Fruit fly (Drosophila melanogaster) whole organism, prepupa: ENCODE results near the gene Nrg.

ENCODE experiments used
- CG10631 ChIP-seq: fragments of 200-800 bp; sonication (Bioruptor generic); optimal IDR thresholded peaks from 2 replicates; lab custom pipeline; 2016; ENCODE audit warnings: missing biosample characterization, missing genetic modification characterization
- CG11762 ChIP-seq: fragments of 200-800 bp; sonication (Bioruptor generic); optimal IDR thresholded peaks from 3 replicates; lab custom pipeline; 2016; ENCODE audit warnings: missing biosample characterization, missing genetic modification characterization; ENCODE audit not compliant: insufficient read depth
- CG11902 ChIP-seq: fragments of 200-800 bp; sonication (Bioruptor generic); optimal IDR thresholded peaks from 3 replicates; lab custom pipeline; 2016; ENCODE audit warnings: missing biosample characterization, missing genetic modification characterization
- CG1621 ChIP-seq: fragments of 200-800 bp; sonication (Bioruptor generic); optimal IDR thresholded peaks from 3 replicates; lab custom pipeline; 2018; ENCODE audit warnings: missing biosample characterization, mild to moderate bottlenecking, missing genetic modification characterization
- CG16779 ChIP-seq: fragments of 200-800 bp; sonication (Bioruptor generic); optimal IDR thresholded peaks from 3 replicates; lab custom pipeline; 2017; ENCODE audit warnings: missing biosample characterization, mild to moderate bottlenecking, missing genetic modification characterization
- CG3032 ChIP-seq: fragments of 200-800 bp; optimal IDR thresholded peaks from 2 replicates; lab custom pipeline; 2019; ENCODE audit warnings: missing biosample characterization, mild to moderate bottlenecking, missing genetic modification characterization, moderate library complexity
- CG32006 ChIP-seq: fragments of 200-800 bp; sonication (Bioruptor generic); optimal IDR thresholded peaks from 3 replicates; lab custom pipeline; 2017; ENCODE audit warnings: missing biosample characterization, mild to moderate bottlenecking, missing genetic modification characterization
- CG34406 ChIP-seq: fragments of 200-800 bp; sonication (Bioruptor generic); optimal IDR thresholded peaks from 3 replicates; lab custom pipeline; 2016; ENCODE audit warnings: missing biosample characterization, missing genetic modification characterization
- CG3919 ChIP-seq: fragments of 200-800 bp; sonication (Bioruptor generic); optimal IDR thresholded peaks from 3 replicates; lab custom pipeline; 2016; ENCODE audit warnings: missing biosample characterization, missing genetic modification characterization
- CG6163 ChIP-seq: fragments of 200-800 bp; sonication (Bioruptor generic); IDR thresholded peaks from 3 replicates; pipeline ENCODE4 v1.3.6; 2022; ENCODE audit warnings: missing biosample characterization, missing genetic modification characterization
- CG6276 ChIP-seq: fragments of 200-800 bp; sonication (Bioruptor generic); optimal IDR thresholded peaks from 2 replicates; lab custom pipeline; 2017; ENCODE audit warnings: missing biosample characterization, mild to moderate bottlenecking, missing genetic modification characterization
- CG6792 ChIP-seq: fragments of 200-800 bp; sonication (Bioruptor generic); optimal IDR thresholded peaks from 3 replicates; lab custom pipeline; 2016; ENCODE audit warnings: missing biosample characterization, missing genetic modification characterization
- CG6808 ChIP-seq: fragments of 200-800 bp; sonication (Bioruptor generic); optimal IDR thresholded peaks from 3 replicates; lab custom pipeline; 2017; ENCODE audit warnings: missing biosample characterization, missing genetic modification characterization, mild to moderate bottlenecking, moderate library complexity, missing genetic modification reagents
- CG8119 ChIP-seq: fragments of 200-800 bp; sonication (Bioruptor generic); IDR thresholded peaks from 3 replicates; pipeline ENCODE4 v1.3.6; 2022; ENCODE audit warnings: missing biosample characterization, missing genetic modification characterization
- CG8319 ChIP-seq: fragments of 200-800 bp; sonication (Bioruptor generic); optimal IDR thresholded peaks from 3 replicates; lab custom pipeline; 2016; ENCODE audit warnings: missing biosample characterization, missing genetic modification characterization
- Eip75B ChIP-seq: fragments of 200-800 bp; sonication (Bioruptor generic); optimal IDR thresholded peaks from 3 replicates; lab custom pipeline; 2016; ENCODE audit warnings: missing biosample characterization, missing genetic modification characterization
- Eip78C ChIP-seq: fragments of 200-800 bp; sonication (Bioruptor generic); peaks from one replicate; lab custom pipeline; 2016; ENCODE audit warnings: missing biosample characterization, missing genetic modification characterization
- Ets21C ChIP-seq: fragments of 200-800 bp; sonication (Bioruptor generic); optimal IDR thresholded peaks from 3 replicates; lab custom pipeline; 2016; ENCODE audit warnings: missing biosample characterization, missing genetic modification characterization
- Gug ChIP-seq: fragments of 200-800 bp; sonication (Bioruptor generic); IDR thresholded peaks from 2 replicates; pipeline ENCODE4 v1.3.6; 2022; ENCODE audit warnings: missing biosample characterization, missing genetic modification characterization
- Hr38 ChIP-seq: sonication (Bioruptor generic); optimal IDR thresholded peaks from 2 replicates; lab custom pipeline; 2016; ENCODE audit warnings: missing biosample characterization, missing genetic modification characterization
- Lpt ChIP-seq: fragments of 200-800 bp; sonication (Bioruptor generic); optimal IDR thresholded peaks from 3 replicates; lab custom pipeline; 2016; ENCODE audit warnings: missing biosample characterization, missing genetic modification characterization
- Met ChIP-seq: fragments of 200-800 bp; sonication (Bioruptor generic); optimal IDR thresholded peaks from 3 replicates; lab custom pipeline; 2016; ENCODE audit warnings: missing biosample characterization, missing genetic modification characterization
- OdsH ChIP-seq: fragments of 200-800 bp; sonication (Bioruptor generic); optimal IDR thresholded peaks from 3 replicates; lab custom pipeline; 2016; ENCODE audit warnings: missing biosample characterization, missing genetic modification characterization
- Smox ChIP-seq: fragments of 200-800 bp; sonication (Bioruptor generic); optimal IDR thresholded peaks from 3 replicates; lab custom pipeline; 2016; ENCODE audit warnings: missing biosample characterization, missing genetic modification characterization
- Sox15 ChIP-seq: fragments of 200-800 bp; sonication (Bioruptor generic); optimal IDR thresholded peaks from 3 replicates; lab custom pipeline; 2016; ENCODE audit warnings: missing biosample characterization, missing genetic modification characterization
- acj6 ChIP-seq: fragments of 200-800 bp; sonication (Bioruptor generic); optimal IDR thresholded peaks from 3 replicates; lab custom pipeline; 2016; ENCODE audit warnings: missing biosample characterization, missing genetic modification characterization
- cyc ChIP-seq: fragments of 200-800 bp; sonication (Bioruptor generic); optimal IDR thresholded peaks from 3 replicates; lab custom pipeline; 2016; ENCODE audit warnings: missing biosample characterization, missing genetic modification characterization
- dac ChIP-seq: fragments of 200-800 bp; sonication (Bioruptor generic); optimal IDR thresholded peaks from 2 replicates; lab custom pipeline; 2017; ENCODE audit warnings: missing biosample characterization, mild to moderate bottlenecking, missing genetic modification characterization
- dsx ChIP-seq: fragments of 200-800 bp; optimal IDR thresholded peaks from 3 replicates; lab custom pipeline; 2019; ENCODE audit warnings: missing biosample characterization, mild to moderate bottlenecking, missing genetic modification characterization, moderate library complexity; ENCODE audit not compliant: poor library complexity, severe bottlenecking
- eg ChIP-seq: fragments of 200-800 bp; sonication (Bioruptor generic); IDR thresholded peaks from 3 replicates; pipeline ENCODE4 v1.3.6; 2022; ENCODE audit warnings: missing biosample characterization, missing genetic modification characterization
- fd59A ChIP-seq: fragments of 200-800 bp; sonication (Bioruptor generic); optimal IDR thresholded peaks from 2 replicates; lab custom pipeline; 2017; ENCODE audit warnings: missing biosample characterization, mild to moderate bottlenecking, missing genetic modification characterization, missing genetic modification reagents
- fd85E ChIP-seq: fragments of 200-800 bp; sonication (Bioruptor generic); optimal IDR thresholded peaks from 3 replicates; lab custom pipeline; 2016; ENCODE audit warnings: missing biosample characterization, missing genetic modification characterization
- fkh ChIP-seq: fragments of 200-800 bp; sonication (Bioruptor generic); optimal IDR thresholded peaks from 3 replicates; lab custom pipeline; 2017; ENCODE audit warnings: missing biosample characterization, mild to moderate bottlenecking, missing genetic modification characterization, moderate library complexity
- lz ChIP-seq: fragments of 200-800 bp; sonication (Bioruptor generic); optimal IDR thresholded peaks from 3 replicates; lab custom pipeline; 2016; ENCODE audit warnings: missing biosample characterization, missing genetic modification characterization
- net ChIP-seq: fragments of 200-800 bp; sonication (Bioruptor generic); optimal IDR thresholded peaks from 3 replicates; lab custom pipeline; 2016; ENCODE audit warnings: missing biosample characterization, missing genetic modification characterization
- pdm3 ChIP-seq: fragments of 200-800 bp; sonication (Bioruptor generic); optimal IDR thresholded peaks from 3 replicates; lab custom pipeline; 2016; ENCODE audit warnings: missing biosample characterization, missing genetic modification characterization
- salr ChIP-seq, 2 experiments: fragments of 200-800 bp; sonication (Bioruptor generic); optimal IDR thresholded peaks; 3 replicates each; lab custom pipeline; 2016 to 2018; ENCODE audit warnings: missing biosample characterization in 2 of 2, missing genetic modification characterization in 2 of 2, mild to moderate bottlenecking in 1 of 2
- ss ChIP-seq, 2 experiments: fragments of 200-800 bp; sonication (Bioruptor generic); optimal IDR thresholded peaks; 2 replicates in 1 of 2; 3 replicates in 1 of 2; lab custom pipeline; 2017 to 2018; ENCODE audit warnings: mild to moderate bottlenecking in 2 of 2, missing biosample characterization in 2 of 2, missing genetic modification characterization in 2 of 2, moderate library complexity in 1 of 2
- svp ChIP-seq: fragments of 200-800 bp; sonication (Bioruptor generic); peaks from one replicate; lab custom pipeline; 2016; ENCODE audit warnings: missing biosample characterization, missing genetic modification characterization

Nrg gene

DNA sequence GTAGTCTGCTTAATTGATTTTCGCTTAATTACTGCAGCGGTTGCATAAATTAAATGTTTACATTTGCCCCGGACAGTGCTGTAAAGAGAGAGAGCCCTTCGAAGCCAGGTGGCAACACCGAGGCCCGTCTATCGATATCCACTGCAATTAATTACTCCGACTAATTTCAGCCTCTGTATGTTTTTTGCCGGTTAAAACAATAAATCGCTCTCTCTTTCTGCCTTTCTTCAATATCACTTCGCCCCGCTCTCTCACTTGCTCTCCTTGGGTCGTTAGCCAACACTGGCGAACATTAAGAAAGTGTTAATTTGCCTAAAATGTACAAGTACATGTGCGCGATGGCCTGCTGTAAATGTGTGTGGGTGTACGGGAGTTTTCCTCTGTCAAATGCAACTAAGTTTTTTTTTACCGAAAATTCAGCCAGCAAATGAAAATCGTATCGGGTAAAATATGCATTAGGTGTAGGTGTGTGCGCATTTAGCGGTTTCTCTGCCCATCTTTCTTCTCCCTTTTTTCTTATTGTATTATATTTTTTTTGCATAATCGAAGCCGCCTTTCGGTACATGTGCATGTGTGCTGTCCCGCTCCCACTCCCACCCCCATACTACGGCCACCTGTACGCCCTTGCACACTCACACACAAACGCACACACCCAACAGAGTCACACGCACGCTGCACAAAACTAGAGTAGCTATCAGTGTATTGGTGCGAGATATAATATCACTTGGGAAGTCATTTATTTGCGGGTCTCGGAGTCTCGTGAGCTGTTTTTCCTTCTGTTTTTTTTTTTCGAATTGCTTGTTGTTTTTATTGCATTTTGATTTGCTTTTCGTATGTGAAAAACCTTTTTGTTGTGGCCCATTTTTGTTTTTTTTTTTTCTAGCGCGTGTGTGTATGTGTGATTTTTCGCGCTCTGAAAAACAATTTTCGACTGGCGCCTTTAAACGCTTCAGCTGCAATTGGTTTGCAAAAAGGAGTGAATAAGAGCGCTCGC, 44.5 kb downstream of the Nrg start (continued):
- TF ChIP-seq Eip78C (GFP tag; lab: Kevin White, UChicago), result peak; percentile 83
- TF ChIP-seq Smox, result no peak
- peak; percentile 65; the same call in 2 of the 3 replicates for TF ChIP-seq CG8119
- no peak for TF ChIP-seq CG6808 (GFP tag; lab: Kevin White, UChicago)
- peak; percentile 9 for TF ChIP-seq CG34406 (GFP tag; lab: Kevin White, UChicago)
- no peak for TF ChIP-seq CG6792
- TF ChIP-seq ss (GFP tag; optimal IDR thresholded peaks at IDR 0.05; lab: Kevin White, UChicago), result peak; percentile 44 to 50
- no peak for TF ChIP-seq Gug (GFP tag; lab: Robert Waterston, UW)
- peak; percentile 41 for TF ChIP-seq pdm3 (GFP tag; lab: Kevin White, UChicago)
- peak; percentile 65 for TF ChIP-seq CG3919 (GFP tag; lab: Kevin White, UChicago)
- TF ChIP-seq Ets21C (GFP tag; lab: Kevin White, UChicago), result no peak
- peak; percentile 44 for TF ChIP-seq CG10631 (GFP tag; lab: Kevin White, UChicago)
- TF ChIP-seq Met, result peak; percentile 46
- TF ChIP-seq cyc (GFP tag; lab: Kevin White, UChicago), result peak; percentile 35
- TF ChIP-seq Hr38 (GFP tag; lab: Kevin White, UChicago), result no peak
- peak; percentile 36 for TF ChIP-seq net (GFP tag; lab: Kevin White, UChicago)
- peak; percentile 18 for TF ChIP-seq CG1621 (tag; lab: Kevin White, UChicago)
- TF ChIP-seq CG6163 (GFP tag; lab: Robert Waterston, UW), result no peak; the same call in 2 of the 3 replicates
- no peak for TF ChIP-seq Sox15 (GFP tag; lab: Kevin White, UChicago)
- no peak for TF ChIP-seq fd85E (GFP tag; lab: Kevin White, UChicago)
- TF ChIP-seq CG32006 (GFP tag; lab: Kevin White, UChicago), result peak; percentile 15
- TF ChIP-seq CG16779 (tag; lab: Kevin White, UChicago), result no peak
- TF ChIP-seq fd59A (GFP tag; lab: Kevin White, UChicago), result peak; percentile 5
- TF ChIP-seq salr (GFP tag; optimal IDR thresholded peaks at IDR 0.05; lab: Kevin White, UChicago), result no peak

dm6 chrX:8569038-8569437, 51.9 kb downstream of the Nrg start:
- TF ChIP-seq Lpt (GFP tag; lab: Kevin White, UChicago) (no peak), Eip75B (GFP tag; lab: Kevin White, UChicago) (no peak), CG3032 (tag; lab: Kevin White, UChicago) (no peak), svp (peak; percentile 73), Eip78C (GFP tag; lab: Kevin White, UChicago) (no peak), fkh (GFP tag; lab: Kevin White, UChicago) (peak; percentile 17)

DNA sequence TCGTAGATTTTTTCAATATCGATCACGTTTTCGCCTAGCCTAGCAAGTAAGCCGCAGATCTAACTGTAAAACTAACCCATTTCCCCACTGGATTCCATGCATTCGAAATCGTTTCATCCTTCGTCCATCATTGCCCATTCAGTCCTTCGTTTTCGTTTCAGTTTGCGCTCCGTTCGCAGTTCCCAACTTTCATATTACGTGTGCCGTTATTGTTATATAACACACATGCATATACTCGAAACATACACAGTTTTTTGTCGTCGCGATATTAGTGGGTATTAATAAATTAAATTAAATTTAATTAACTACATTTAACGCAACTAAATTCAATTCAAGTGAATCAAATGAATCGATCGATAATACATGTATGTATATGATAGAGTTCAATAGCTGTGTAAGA, 52.5 kb downstream of the Nrg start:
- no peak for TF ChIP-seq acj6
- TF ChIP-seq Met, result no peak
- no peak for TF ChIP-seq eg (GFP tag; lab: Robert Waterston, UW)
- no peak for TF ChIP-seq CG3919 (GFP tag; lab: Kevin White, UChicago)
- no peak for TF ChIP-seq CG6276 (GFP tag; lab: Kevin White, UChicago)
- no peak for TF ChIP-seq Sox15 (GFP tag; lab: Kevin White, UChicago)
- TF ChIP-seq CG11762 (GFP tag; lab: Kevin White, UChicago), result no peak
- TF ChIP-seq OdsH, result no peak
- TF ChIP-seq Ets21C (GFP tag; lab: Kevin White, UChicago), result no peak
- no peak for TF ChIP-seq CG8319 (GFP tag; lab: Kevin White, UChicago)
- TF ChIP-seq dsx (GFP tag; lab: Kevin White, UChicago), result no peak
- TF ChIP-seq CG6808 (GFP tag; lab: Kevin White, UChicago), result no peak
- no peak for TF ChIP-seq lz (GFP tag; lab: Kevin White, UChicago)
- no peak for TF ChIP-seq CG6792
- TF ChIP-seq dac (GFP tag; lab: Kevin White, UChicago), result no peak
- no peak for TF ChIP-seq CG11902 (GFP tag; lab: Kevin White, UChicago)
